Worm (Caenorhabditis elegans): ENCODE data around the gene gln-1.

DNA sequence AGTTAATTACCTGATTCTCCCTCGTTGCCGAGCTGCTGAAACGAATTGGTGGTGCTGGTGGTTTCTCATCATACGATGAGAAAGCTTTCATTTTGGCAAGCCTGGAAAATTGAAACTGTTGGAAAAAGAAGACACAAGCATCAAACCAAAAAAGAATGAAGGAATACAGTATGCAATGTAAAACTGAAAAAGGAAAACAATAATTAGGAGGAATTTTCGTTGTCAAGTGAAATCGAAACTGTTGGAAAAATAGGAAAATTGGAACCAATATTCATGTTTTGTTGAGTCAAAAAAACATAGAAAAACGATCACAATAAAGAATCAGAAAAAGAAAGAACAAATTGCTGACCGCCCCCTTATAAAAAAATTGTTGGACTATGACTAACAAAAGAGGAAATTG lies 9.5 kb upstream of the gln-1 start, which contains the start of gene pak-1:
- TF ChIP-seq elt-3 (tag; optimal IDR thresholded peaks at IDR 0.05) (no peak), nhr-237 (tag; optimal IDR thresholded peaks at IDR 0.05) (no peak), unc-39 (tag; optimal IDR thresholded peaks at IDR 0.05) (no peak)
